Worm (Caenorhabditis elegans): ENCODE data around the gene R107.5.

The R107.5 gene

DNA sequence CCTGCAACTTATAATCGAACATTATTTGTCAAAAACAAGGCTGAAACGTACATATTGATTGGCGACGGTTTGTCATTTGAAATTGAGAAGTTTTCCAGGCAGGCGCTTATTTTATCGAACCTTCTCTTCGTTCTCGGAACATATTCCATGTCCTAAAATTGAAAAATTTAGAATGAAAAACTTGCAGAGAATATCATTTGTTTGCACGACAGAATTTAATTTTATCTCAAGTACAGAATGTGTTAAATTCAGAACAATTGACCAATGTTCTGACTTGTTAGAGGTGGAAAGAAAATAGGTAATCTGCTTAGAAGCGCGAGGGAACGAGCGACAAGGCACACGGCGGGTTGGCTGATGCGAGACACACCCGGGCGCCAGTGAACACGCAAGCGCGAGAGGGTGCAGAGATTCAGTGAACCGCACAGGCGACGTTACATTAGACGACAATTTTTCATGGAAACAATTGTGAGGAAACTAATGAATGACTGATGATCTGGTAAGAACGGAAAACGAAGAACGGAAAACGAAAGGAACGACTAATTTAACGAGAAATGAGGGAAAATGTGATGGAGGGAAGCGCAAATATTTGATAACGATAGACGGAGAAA lies 1.1 kb downstream of the R107.5 start (continued):
- TF ChIP-seq chd-7 (tag; optimal IDR thresholded peaks at IDR 0.05): peak; percentile 76

DNA sequence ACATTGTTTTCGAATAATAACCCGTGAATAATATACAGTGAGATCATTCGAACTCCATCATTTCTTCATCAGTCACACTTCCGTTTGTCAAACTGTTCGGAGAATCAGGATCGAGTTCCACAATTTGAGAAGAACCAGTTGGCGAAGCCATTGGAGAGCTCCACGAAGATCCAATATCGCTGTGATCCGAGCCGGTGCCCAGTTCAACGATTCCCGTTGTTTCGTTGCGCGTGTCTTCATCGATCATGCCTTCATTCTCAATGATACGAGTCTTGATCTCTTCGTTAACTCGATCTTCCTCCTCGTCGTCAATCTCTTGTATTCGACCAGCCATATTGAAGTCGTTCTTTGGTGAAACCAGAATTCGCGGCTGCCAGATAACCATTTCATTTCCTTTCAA lies 1.9 kb downstream of the R107.5 start:
- no peak for TF ChIP-seq sptf-2 (GFP tag; optimal IDR thresholded peaks at IDR 0.05)
- peak; percentile 3 for TF ChIP-seq mes-4 (tag; optimal IDR thresholded peaks at IDR 0.05)
- peak; percentile 35 for TF ChIP-seq ama-1 (optimal IDR thresholded peaks at IDR 0.05)
- TF ChIP-seq ama-1 (GFP tag; optimal IDR thresholded peaks at IDR 0.05): no peak
- peak; percentile 50; the same call in 1 of the 2 replicates for TF ChIP-seq zfh-2 (GFP tag; conservative IDR thresholded peaks at IDR 0.05)

ce11 chrIII:9051119-9051597 lies 2.4 kb downstream of the R107.5 start:
- TF ChIP-seq somi-1 (GFP tag; optimal IDR thresholded peaks at IDR 0.05): peak; percentile 85
- peak; percentile 84; the same call in 1 of the 2 replicates for TF ChIP-seq Y53G8AR.9 (GFP tag; conservative IDR thresholded peaks at IDR 0.05)
- peak; percentile 8 for TF ChIP-seq sptf-2 (GFP tag; optimal IDR thresholded peaks at IDR 0.05)
- TF ChIP-seq T07F8.4 (tag; optimal IDR thresholded peaks at IDR 0.05): no peak
- peak; percentile 44 for TF ChIP-seq lir-1 (GFP tag; conservative IDR thresholded peaks at IDR 0.05)
- no peak for TF ChIP-seq F55B11.4 (tag; optimal IDR thresholded peaks at IDR 0.05; ENCODE audit: borderline replicate concordance, insufficient read depth)
- TF ChIP-seq egl-44 (GFP tag; IDR thresholded peaks at IDR 0.05): peak; percentile 45; the same call in 1 of the 2 replicates
- TF ChIP-seq aptf-3 (GFP tag; IDR thresholded peaks at IDR 0.05): 0 out of 2 replicates have a peak, but pooled peaks have one; percentile 6
- TF ChIP-seq let-607 (tag; optimal IDR thresholded peaks at IDR 0.05): peak; percentile 58 to 64
- no peak for TF ChIP-seq egl-18 (GFP tag; IDR thresholded peaks at IDR 0.05)
- TF ChIP-seq dpff-1 (tag; optimal IDR thresholded peaks at IDR 0.05): peak; percentile 82
- TF ChIP-seq atf-7 (tag; optimal IDR thresholded peaks at IDR 0.05): peak; percentile 75
- TF ChIP-seq zim-3 (tag; optimal IDR thresholded peaks at IDR 0.05): peak; percentile 47
- TF ChIP-seq hlh-26 (GFP tag; conservative IDR thresholded peaks at IDR 0.05): no peak
- no peak for TF ChIP-seq F52B5.7 (tag; optimal IDR thresholded peaks at IDR 0.05)
- peak; percentile 76 for TF ChIP-seq tlf-1 (GFP tag; optimal IDR thresholded peaks at IDR 0.05)
- TF ChIP-seq ccch-3 (GFP tag; optimal IDR thresholded peaks at IDR 0.05): no peak
- peak; percentile 65 for TF ChIP-seq tbp1 (GFP tag; optimal IDR thresholded peaks at IDR 0.05)
- peak; percentile 89 for TF ChIP-seq attf-5 (GFP tag; optimal IDR thresholded peaks at IDR 0.05)
- peak; percentile 72 for TF ChIP-seq mel-28 (tag; optimal IDR thresholded peaks at IDR 0.05; ENCODE audit: borderline replicate concordance)
- peak; percentile 63; the same call in 1 of the 2 replicates for TF ChIP-seq B0336.3 (GFP tag; IDR thresholded peaks at IDR 0.05)
- TF ChIP-seq athp-1 (tag; optimal IDR thresholded peaks at IDR 0.05): no peak
- peak; percentile 63; the same call in 1 of the 2 replicates for TF ChIP-seq let-526 (GFP tag; IDR thresholded peaks at IDR 0.05)
- peak; percentile 80 for TF ChIP-seq repo-1 (tag; optimal IDR thresholded peaks at IDR 0.05)
- TF ChIP-seq F10E7.11 (tag; optimal IDR thresholded peaks at IDR 0.05): peak; percentile 85
- peak; percentile 76 for TF ChIP-seq ceh-27 (GFP tag; optimal IDR thresholded peaks at IDR 0.05)
- peak; percentile 10; the same call in 1 of the 2 replicates for TF ChIP-seq F33H1.4 (GFP tag; IDR thresholded peaks at IDR 0.05)
- TF ChIP-seq Y79H2A.3 (GFP tag; conservative IDR thresholded peaks at IDR 0.05): peak; percentile 72; the same call in 1 of the 2 replicates
- TF ChIP-seq F57A8.1 (GFP tag; optimal IDR thresholded peaks at IDR 0.05): no peak
- TF ChIP-seq F39B2.1 (GFP tag; IDR thresholded peaks at IDR 0.05): no peak
- peak; percentile 32 for TF ChIP-seq ztf-22 (GFP tag; optimal IDR thresholded peaks at IDR 0.05)
- peak; percentile 79 for TF ChIP-seq hsf-1 (GFP tag; IDR thresholded peaks at IDR 0.05)
- peak; percentile 98 for TF ChIP-seq ama-1 (optimal IDR thresholded peaks at IDR 0.05)
- peak in 1 of 2 experiments; percentile 80 for TF ChIP-seq ama-1 (GFP tag; optimal IDR thresholded peaks at IDR 0.05)
- peak; percentile 98 for TF ChIP-seq cebp-1 (GFP tag; IDR thresholded peaks at IDR 0.05)
- peak; percentile 98 for TF ChIP-seq cebp-1 (tag; optimal IDR thresholded peaks at IDR 0.05)
- TF ChIP-seq nfyb-1 (GFP tag; IDR thresholded peaks at IDR 0.05): peak; percentile 90
- no peak; the same call in 1 of the 2 replicates for TF ChIP-seq lin-26 (GFP tag; IDR thresholded peaks at IDR 0.05)
- TF ChIP-seq dpl-1 (GFP tag; optimal IDR thresholded peaks at IDR 0.05): peak; percentile 12
- peak; percentile 63 for TF ChIP-seq K12H6.12 (tag; optimal IDR thresholded peaks at IDR 0.05)
- TF ChIP-seq bed-2 (GFP tag; IDR thresholded peaks at IDR 0.05): no peak

Measured in whole organism, young adult.